Worm (Caenorhabditis elegans) whole organism, mixed stage, embryonic: ENCODE data around the gene lido-11.
A peak's percentile ranks its signal among the peaks of the same experiment; 100 is the strongest.

Source experiments
- nhr-76 ChIP-seq: sonication (generic microtip); optimal IDR thresholded peaks from 2 replicates; lab custom pipeline; 2017; ENCODE audit warnings: missing biosample characterization, missing genetic modification characterization
- pha-4 ChIP-seq: fragments of 150-350 bp; optimal IDR thresholded peaks from 2 replicates; lab custom pipeline; 2018; ENCODE audit warnings: missing biosample characterization, missing genetic modification reagents, missing genetic modification characterization

lido-11 gene

DNA sequence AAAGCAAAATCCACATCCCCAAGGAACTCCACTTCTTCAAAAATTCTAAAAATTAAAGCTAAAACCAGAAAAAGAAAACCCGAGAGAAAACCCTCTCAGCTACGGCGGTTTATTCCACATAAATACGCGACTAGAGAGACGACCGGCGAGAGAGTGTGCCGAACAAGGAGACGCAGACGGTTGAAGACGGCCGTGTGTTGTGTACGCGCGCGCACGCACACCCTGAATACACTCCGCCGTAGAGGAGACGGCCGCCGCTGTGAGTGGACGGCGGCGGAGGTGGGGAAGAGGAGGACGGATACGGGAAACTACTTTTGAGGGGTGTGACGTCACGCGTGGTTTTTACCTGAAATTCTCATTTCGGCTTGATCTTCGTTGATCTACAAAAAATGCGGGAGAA lies 50.9 kb downstream of the lido-11 start:
- TF ChIP-seq pha-4 (tag; lab: Kevin White, UChicago) (peak; percentile 10), nhr-76 (tag; lab: Kevin White, UChicago) (no peak)
